Worm (Caenorhabditis elegans) whole organism, L3 larva: ENCODE measurements around the gene srbc-70.

Experiments
- ceh-82 ChIP-seq: fragments of 150-350 bp; optimal IDR thresholded peaks from 2 replicates; lab custom pipeline; 2014; ENCODE audit warnings: missing biosample characterization, missing genetic modification characterization
- egl-27 ChIP-seq: sonication (generic microtip); optimal IDR thresholded peaks from 4 replicates; lab custom pipeline; 2017; ENCODE audit warnings: missing biosample characterization, missing genetic modification reagents, missing genetic modification characterization
- elt-1 ChIP-seq: fragments of 150-350 bp; optimal IDR thresholded peaks from 2 replicates; lab custom pipeline; 2014; ENCODE audit warnings: missing biosample characterization, missing genetic modification characterization
- lin-39 ChIP-seq: fragments of 150-350 bp; optimal IDR thresholded peaks from 2 replicates; lab custom pipeline; 2018; ENCODE audit warnings: missing biosample characterization, missing genetic modification reagents, missing genetic modification characterization
- mdl-1 ChIP-seq: fragments of 150-350 bp; optimal IDR thresholded peaks from 2 replicates; lab custom pipeline; 2014; ENCODE audit warnings: missing biosample characterization, missing genetic modification characterization
- nhr-11 ChIP-seq: fragments of 150-350 bp; optimal IDR thresholded peaks from 2 replicates; lab custom pipeline; 2014; ENCODE audit warnings: missing biosample characterization, missing genetic modification characterization
- nhr-237 ChIP-seq: fragments of 150-350 bp; optimal IDR thresholded peaks from 2 replicates; lab custom pipeline; 2014; ENCODE audit warnings: missing biosample characterization, missing genetic modification characterization
- nhr-77 ChIP-seq: fragments of 150-350 bp; optimal IDR thresholded peaks from 2 replicates; lab custom pipeline; 2014; ENCODE audit warnings: missing biosample characterization, missing genetic modification characterization
- pqm-1 ChIP-seq: fragments of 150-350 bp; optimal IDR thresholded peaks from 2 replicates; lab custom pipeline; 2017; ENCODE audit warnings: missing biosample characterization, missing genetic modification characterization, inconsistent platforms
- skn-1 ChIP-seq: fragments of 150-350 bp; optimal IDR thresholded peaks from 2 replicates; lab custom pipeline; 2014; ENCODE audit warnings: missing biosample characterization, missing genetic modification characterization
- snpc-4 ChIP-seq: fragments of 150-350 bp; optimal IDR thresholded peaks from 2 replicates; lab custom pipeline; 2014; ENCODE audit warnings: missing biosample characterization, missing genetic modification characterization
- unc-62 ChIP-seq: fragments of 150-350 bp; sonication (generic microtip); optimal IDR thresholded peaks from 4 replicates; lab custom pipeline; 2014; ENCODE audit warnings: missing biosample characterization, missing genetic modification reagents, missing genetic modification characterization
- ztf-11 ChIP-seq: fragments of 150-350 bp; optimal IDR thresholded peaks from 2 replicates; lab custom pipeline; 2014; ENCODE audit warnings: missing biosample characterization, missing genetic modification characterization

- TF ChIP-seq ztf-11 (tag; lab: Kevin White, UChicago) (no peak), ceh-82 (tag; lab: Kevin White, UChicago) (no peak), nhr-77 (tag; lab: Kevin White, UChicago) (no peak), mdl-1 (tag; lab: Kevin White, UChicago) (no peak), snpc-4 (no peak), elt-1 (tag; lab: Kevin White, UChicago) (no peak), nhr-237 (no peak), unc-62 (no peak), pqm-1 (tag; lab: Kevin White, UChicago) (no peak), nhr-11 (tag; lab: Kevin White, UChicago) (no peak), skn-1 (no peak), lin-39 (tag; lab: Kevin White, UChicago) (no peak), egl-27 (tag; lab: Kevin White, UChicago) (no peak)
Observed at ce11 chrIV:4269308-4269707, 41.5 kb upstream of the srbc-70 start, which contains the start of gene F36A4.3.
